Fruit fly (Drosophila melanogaster) whole organism, embryonic: ENCODE data around the gene CG34284.

ENCODE experiments used
- B-H1 ChIP-seq: fragments of 200-800 bp; sonication (Bioruptor generic); IDR thresholded peaks from 3 replicates; pipeline ENCODE4 v1.3.6; 2022; ENCODE audit warnings: missing biosample characterization, missing genetic modification characterization
- CG10979 ChIP-seq: fragments of 200-800 bp; sonication (Bioruptor generic); optimal IDR thresholded peaks from 2 replicates; lab custom pipeline; 2018; ENCODE audit warnings: missing biosample characterization, mild to moderate bottlenecking, missing genetic modification characterization, moderate library complexity
- CG11085 ChIP-seq: fragments of 200-800 bp; sonication (Bioruptor generic); IDR thresholded peaks from 2 replicates; pipeline ENCODE4 v1.3.6; 2022; ENCODE audit warnings: missing biosample characterization, missing genetic modification characterization
- CG11093 ChIP-seq: fragments of 200-800 bp; sonication (Bioruptor generic); IDR thresholded peaks from 3 replicates; pipeline ENCODE4 v1.3.6; 2022; ENCODE audit warnings: missing biosample characterization, missing genetic modification characterization
- CG11456 ChIP-seq: fragments of 200-800 bp; sonication (Bioruptor generic); IDR thresholded peaks from 3 replicates; pipeline ENCODE4 v1.3.6; 2022; ENCODE audit warnings: missing biosample characterization, missing genetic modification characterization
- CG11560 ChIP-seq: fragments of 200-800 bp; sonication (Bioruptor generic); IDR thresholded peaks from 3 replicates; pipeline ENCODE4 v1.3.6; 2022; ENCODE audit warnings: missing biosample characterization, missing genetic modification characterization
- CG12104 ChIP-seq: fragments of 200-800 bp; sonication (Bioruptor generic); optimal IDR thresholded peaks from 3 replicates; lab custom pipeline; 2016; ENCODE audit warnings: missing biosample characterization, missing genetic modification characterization
- CG14014 ChIP-seq: fragments of 200-800 bp; sonication (Bioruptor generic); IDR thresholded peaks from 2 replicates; pipeline ENCODE4 v1.3.6; 2022; ENCODE audit warnings: missing biosample characterization, missing genetic modification characterization
- CG14667 ChIP-seq: fragments of 200-800 bp; sonication (Bioruptor generic); IDR thresholded peaks from 2 replicates; pipeline ENCODE4 v1.3.6; 2022; ENCODE audit warnings: missing biosample characterization, missing genetic modification characterization
- CG15514 ChIP-seq: fragments of 200-800 bp; sonication (Bioruptor generic); optimal IDR thresholded peaks from 3 replicates; lab custom pipeline; 2017; ENCODE audit warnings: missing biosample characterization, missing genetic modification characterization, mild to moderate bottlenecking, moderate library complexity, missing genetic modification reagents
- CG15601 ChIP-seq: fragments of 200-800 bp; sonication (Bioruptor generic); optimal IDR thresholded peaks from 3 replicates; lab custom pipeline; 2019; ENCODE audit warnings: missing biosample characterization, mild to moderate bottlenecking, missing genetic modification characterization, moderate library complexity
- CG1602 ChIP-seq: fragments of 200-800 bp; sonication (Bioruptor generic); optimal IDR thresholded peaks from 3 replicates; lab custom pipeline; 2016; ENCODE audit warnings: missing biosample characterization, missing genetic modification characterization
- CG32772 ChIP-seq: fragments of 200-800 bp; sonication (Bioruptor generic); IDR thresholded peaks from 2 replicates; pipeline ENCODE4 v1.3.6; 2022; ENCODE audit warnings: missing biosample characterization, missing genetic modification characterization
- CG4730 ChIP-seq: fragments of 200-800 bp; sonication (Bioruptor generic); IDR thresholded peaks from 2 replicates; pipeline ENCODE4 v1.3.6; 2022; ENCODE audit warnings: missing biosample characterization, missing genetic modification characterization
- CG4820 ChIP-seq: fragments of 200-800 bp; sonication (Bioruptor generic); optimal IDR thresholded peaks from 3 replicates; lab custom pipeline; 2016; ENCODE audit warnings: missing biosample characterization, missing genetic modification characterization
- CG6175 ChIP-seq: fragments of 200-800 bp; sonication (Bioruptor generic); IDR thresholded peaks from 3 replicates; pipeline ENCODE4 v1.3.6; 2022; ENCODE audit warnings: missing biosample characterization, missing genetic modification characterization
- CG6689 ChIP-seq: fragments of 200-800 bp; sonication (Bioruptor generic); IDR thresholded peaks from 2 replicates; pipeline ENCODE4 v1.3.6; 2022; ENCODE audit warnings: missing biosample characterization, missing genetic modification characterization
- CG6765 ChIP-seq: fragments of 200-800 bp; sonication (Bioruptor generic); optimal IDR thresholded peaks from 3 replicates; lab custom pipeline; 2017; ENCODE audit warnings: missing biosample characterization, mild to moderate bottlenecking, missing genetic modification characterization
- CG8359 ChIP-seq: fragments of 200-800 bp; sonication (Bioruptor generic); optimal IDR thresholded peaks from 2 replicates; lab custom pipeline; 2017; ENCODE audit warnings: missing biosample characterization, mild to moderate bottlenecking, missing genetic modification characterization, borderline replicate concordance
- CG9215 ChIP-seq: fragments of 200-800 bp; sonication (Bioruptor generic); IDR thresholded peaks from 2 replicates; pipeline ENCODE4 v1.3.6; 2022; ENCODE audit warnings: missing biosample characterization, missing genetic modification characterization
- D19B ChIP-seq: fragments of 200-800 bp; sonication (Bioruptor generic); optimal IDR thresholded peaks from 2 replicates; lab custom pipeline; 2017; ENCODE audit warnings: missing biosample characterization, mild to moderate bottlenecking, missing genetic modification characterization
- Dll ChIP-seq: fragments of 200-800 bp; sonication (Bioruptor generic); IDR thresholded peaks from 4 replicates; pipeline ENCODE4 v1.3.6; 2022; ENCODE audit warnings: missing biosample characterization, missing genetic modification characterization; ENCODE audit not compliant: partially characterized antibody
- GATAe ChIP-seq: fragments of 200-800 bp; sonication (Bioruptor generic); conservative IDR thresholded peaks from 2 replicates; pipeline ENCODE4 v1.3.6; 2022; ENCODE audit warnings: missing biosample characterization, missing genetic modification characterization
- H15 ChIP-seq: fragments of 200-800 bp; sonication (Bioruptor generic); IDR thresholded peaks from 3 replicates; pipeline ENCODE4 v1.3.6; 2022; ENCODE audit warnings: missing biosample characterization, missing genetic modification characterization
- Meics ChIP-seq: fragments of 200-800 bp; sonication (Bioruptor generic); optimal IDR thresholded peaks from 2 replicates; lab custom pipeline; 2017; ENCODE audit warnings: missing biosample characterization, mild to moderate bottlenecking, missing genetic modification characterization
- Mrtf ChIP-seq: fragments of 200-800 bp; sonication (Bioruptor generic); IDR thresholded peaks from 3 replicates; pipeline ENCODE4 v1.3.6; 2022; ENCODE audit warnings: missing biosample characterization, missing genetic modification characterization
- Myb ChIP-seq: fragments of 200-800 bp; sonication (Bioruptor generic); optimal IDR thresholded peaks from 2 replicates; lab custom pipeline; 2016; ENCODE audit warnings: missing biosample characterization, missing genetic modification characterization
- Ptx1 ChIP-seq: fragments of 200-800 bp; sonication (Bioruptor generic); IDR thresholded peaks from 2 replicates; pipeline ENCODE4 v1.3.6; 2022; ENCODE audit warnings: missing biosample characterization, missing genetic modification characterization
- Sry-δ ChIP-seq: fragments of 200-800 bp; sonication (Bioruptor generic); optimal IDR thresholded peaks from 2 replicates; lab custom pipeline; 2016; ENCODE audit warnings: missing biosample characterization, missing genetic modification characterization
- Trl ChIP-seq, 3 experiments: fragments of >200 bp in 2 of 3; fragments of 200-800 bp in 1 of 3; sonication (Bioruptor generic) in 1 of 3; optimal IDR thresholded peaks; 2 replicates in 1 of 3; 3 replicates in 2 of 3; lab custom pipeline; 2016 to 2017; ENCODE audit warnings: missing biosample characterization in 1 of 3, missing genetic modification characterization in 1 of 3
- cato ChIP-seq: fragments of 200-800 bp; sonication (Bioruptor generic); optimal IDR thresholded peaks from 2 replicates; lab custom pipeline; 2016; ENCODE audit warnings: missing biosample characterization, missing genetic modification characterization, borderline replicate concordance
- chn ChIP-seq: fragments of 200-800 bp; sonication (Bioruptor generic); optimal IDR thresholded peaks from 2 replicates; lab custom pipeline; 2016; ENCODE audit warnings: missing biosample characterization, missing genetic modification characterization
- ftz-f1 ChIP-seq: fragments of 200-800 bp; sonication (Bioruptor generic); optimal IDR thresholded peaks from 2 replicates; lab custom pipeline; 2016; ENCODE audit warnings: missing biosample characterization, missing genetic modification characterization
- ind ChIP-seq: fragments of 200-800 bp; sonication (Bioruptor generic); optimal IDR thresholded peaks from 3 replicates; lab custom pipeline; 2016; ENCODE audit warnings: missing biosample characterization, missing genetic modification characterization
- jigr1 ChIP-seq: fragments of 200-800 bp; sonication (Bioruptor generic); IDR thresholded peaks from 3 replicates; pipeline ENCODE4 v1.3.6; 2022; ENCODE audit warnings: missing biosample characterization, missing genetic modification characterization
- kay ChIP-seq: fragments of 200-800 bp; sonication (Bioruptor generic); optimal IDR thresholded peaks from 2 replicates; lab custom pipeline; 2016; ENCODE audit warnings: missing biosample characterization, missing genetic modification characterization
- klu ChIP-seq: fragments of 200-800 bp; sonication (Bioruptor generic); IDR thresholded peaks from 2 replicates; pipeline ENCODE4 v1.3.6; 2022; ENCODE audit warnings: missing biosample characterization, missing genetic modification characterization
- lab ChIP-seq: fragments of 200-800 bp; sonication (Bioruptor generic); optimal IDR thresholded peaks from 3 replicates; lab custom pipeline; 2017; ENCODE audit warnings: missing biosample characterization, missing genetic modification characterization, mild to moderate bottlenecking, moderate library complexity, missing genetic modification reagents
- nom ChIP-seq: fragments of 200-800 bp; sonication (Bioruptor generic); optimal IDR thresholded peaks from 2 replicates; lab custom pipeline; 2017; ENCODE audit warnings: missing biosample characterization, missing genetic modification characterization, mild to moderate bottlenecking, moderate library complexity, missing genetic modification reagents
- onecut ChIP-seq: fragments of 200-800 bp; sonication (Bioruptor generic); IDR thresholded peaks from 2 replicates; pipeline ENCODE4 v1.3.6; 2022; ENCODE audit warnings: missing biosample characterization, missing genetic modification characterization
- pan ChIP-seq, 4 experiments: fragments of >200 bp in 3 of 4; fragments of 200-800 bp in 1 of 4; sonication (Bioruptor generic) in 1 of 4; optimal IDR thresholded peaks in 3 of 4; IDR thresholded peaks in 1 of 4; 2 replicates each; pipeline versions ENCODE4 v1.3.6 to Lab custom; 2017 to 2022; ENCODE audit warnings: missing biosample characterization in 2 of 4, missing genetic modification characterization in 2 of 4, mixed read lengths in 1 of 4
- ro ChIP-seq: fragments of 200-800 bp; sonication (Bioruptor generic); IDR thresholded peaks from 2 replicates; pipeline ENCODE4 v1.3.6; 2022; ENCODE audit warnings: missing biosample characterization, missing genetic modification characterization
- row ChIP-seq: fragments of 200-800 bp; sonication (Bioruptor generic); IDR thresholded peaks from 3 replicates; pipeline ENCODE4 v1.3.6; 2022; ENCODE audit warnings: missing biosample characterization, missing genetic modification characterization
- scrt ChIP-seq: fragments of 200-800 bp; sonication (Bioruptor generic); optimal IDR thresholded peaks from 2 replicates; lab custom pipeline; 2018; ENCODE audit warnings: missing biosample characterization, mild to moderate bottlenecking, missing genetic modification characterization, moderate library complexity
- sisA ChIP-seq: fragments of 200-800 bp; sonication (Bioruptor generic); IDR thresholded peaks from 2 replicates; pipeline ENCODE4 v1.3.6; 2022; ENCODE audit warnings: missing biosample characterization, missing genetic modification characterization
- slbo ChIP-seq: fragments of 200-800 bp; sonication (Bioruptor generic); IDR thresholded peaks from 2 replicates; pipeline ENCODE4 v1.3.6; 2022; ENCODE audit warnings: missing biosample characterization, missing genetic modification characterization
- sr ChIP-seq: fragments of 200-800 bp; sonication (Bioruptor generic); IDR thresholded peaks from 3 replicates; pipeline ENCODE4 v1.3.6; 2022; ENCODE audit warnings: missing biosample characterization, missing genetic modification characterization
- ssp ChIP-seq: fragments of 200-800 bp; sonication (Bioruptor generic); IDR thresholded peaks from 2 replicates; pipeline ENCODE4 v1.3.6; 2022; ENCODE audit warnings: missing biosample characterization, missing genetic modification characterization
- ttk ChIP-seq: fragments of 200-800 bp; sonication (Bioruptor generic); IDR thresholded peaks from 2 replicates; pipeline ENCODE4 v2.1.2; 2022; ENCODE audit warnings: missing biosample characterization, missing genetic modification characterization
- zfh1 ChIP-seq: fragments of 200-800 bp; sonication (Bioruptor generic); IDR thresholded peaks from 3 replicates; pipeline ENCODE4 v1.3.6; 2022; ENCODE audit warnings: missing biosample characterization, missing genetic modification characterization

Gene CG34284

DNA sequence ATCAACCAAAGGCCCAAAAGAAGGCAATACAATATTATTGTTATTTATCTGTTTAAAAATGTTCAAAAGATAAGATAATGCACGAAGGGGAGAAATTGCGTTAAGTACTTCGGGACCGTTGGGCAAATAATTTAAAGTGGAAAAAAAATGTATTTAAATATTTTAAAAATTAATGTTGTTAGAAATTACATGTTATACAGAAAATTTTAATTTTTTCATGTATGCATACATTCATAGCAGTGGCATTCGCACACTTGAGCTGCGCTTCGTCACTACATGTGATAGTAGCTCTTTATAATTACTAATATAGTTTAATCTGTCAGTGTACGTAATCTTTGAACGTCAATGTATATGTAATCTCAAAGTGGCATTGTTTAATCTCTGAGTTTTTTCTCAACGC lies 7.5 kb downstream of the CG34284 start (continued):
- no peak for TF ChIP-seq Sry-δ
- TF ChIP-seq pan (optimal IDR thresholded peaks at IDR 0.05; lab: Kevin White, UChicago) = no peak
- TF ChIP-seq pan (GFP tag; optimal IDR thresholded peaks at IDR 0.05 in 1 of 2, IDR thresholded peaks at IDR 0.05 in 1 of 2) = peak in 1 of 2 experiments; percentile 76
- peak; percentile 76 for TF ChIP-seq ttk
- TF ChIP-seq row (GFP tag; lab: Robert Waterston, UW) = peak; percentile 69; the same call in 2 of the 3 replicates
- no peak for TF ChIP-seq CG6765 (GFP tag; lab: Kevin White, UChicago)
- peak; percentile 22 for TF ChIP-seq CG15514 (GFP tag; lab: Kevin White, UChicago)
- peak; percentile 97 for TF ChIP-seq Meics (GFP tag; lab: Kevin White, UChicago)
- TF ChIP-seq CG11456 (GFP tag; lab: Robert Waterston, UW) = peak; percentile 88
- peak; percentile 51; the same call in 1 of the 3 replicates for TF ChIP-seq CG11560 (tag; lab: Robert Waterston, UW)
- 0 out of 2 replicates have a peak, but pooled peaks have one; percentile 34 for TF ChIP-seq slbo (GFP tag; lab: Robert Waterston, UW)
- no peak for TF ChIP-seq Trl (optimal IDR thresholded peaks at IDR 0.05; lab: Kevin White, UChicago)
- TF ChIP-seq Trl (GFP tag; optimal IDR thresholded peaks at IDR 0.05; lab: Kevin White, UChicago) = no peak
- TF ChIP-seq CG11093 (GFP tag; lab: Robert Waterston, UW) = peak; percentile 68; the same call in 2 of the 3 replicates
- TF ChIP-seq lab (GFP tag; lab: Kevin White, UChicago) = peak; percentile 62
- peak; percentile 53; the same call in 1 of the 3 replicates for TF ChIP-seq CG6175
- no peak for TF ChIP-seq nom (GFP tag; lab: Kevin White, UChicago)
- TF ChIP-seq onecut (GFP tag; lab: Robert Waterston, UW) = peak; percentile 16; the same call in 1 of the 2 replicates
- peak; percentile 64 for TF ChIP-seq CG4730 (GFP tag; lab: Robert Waterston, UW)
- 0 out of 3 replicates have a peak, but pooled peaks have one; percentile 37 for TF ChIP-seq sr (GFP tag; lab: Robert Waterston, UW)
- TF ChIP-seq CG8359 = no peak
- TF ChIP-seq ind (GFP tag; lab: Kevin White, UChicago) = peak; percentile 20
- TF ChIP-seq ftz-f1 = no peak
- peak; percentile 13; the same call in 1 of the 2 replicates for TF ChIP-seq klu (GFP tag; lab: Robert Waterston, UW)
- peak; percentile 18 for TF ChIP-seq D19B
- peak; percentile 64; the same call in 1 of the 2 replicates for TF ChIP-seq CG32772 (GFP tag; lab: Robert Waterston, UW)
- TF ChIP-seq Ptx1 = peak; percentile 92
- TF ChIP-seq ro (GFP tag; lab: Robert Waterston, UW) = peak; percentile 30; the same call in 1 of the 2 replicates
- TF ChIP-seq CG14014 (GFP tag; lab: Robert Waterston, UW) = peak; percentile 7; the same call in 1 of the 2 replicates
- no peak for TF ChIP-seq cato (GFP tag; lab: Kevin White, UChicago)
- TF ChIP-seq GATAe (GFP tag; lab: Robert Waterston, UW) = peak; percentile 99
- peak; percentile 57 for TF ChIP-seq sisA (GFP tag; lab: Robert Waterston, UW)
- TF ChIP-seq ssp = no peak; the same call in 1 of the 2 replicates
- TF ChIP-seq CG14667 = peak; percentile 77
- TF ChIP-seq Dll = no peak
- TF ChIP-seq jigr1 (GFP tag; lab: Robert Waterston, UW) = peak; percentile 34; the same call in 1 of the 3 replicates
- TF ChIP-seq B-H1 = peak; percentile 60; the same call in 2 of the 3 replicates
- TF ChIP-seq CG4820 (GFP tag; lab: Kevin White, UChicago) = no peak
- TF ChIP-seq CG1602 (GFP tag; lab: Kevin White, UChicago) = no peak
- TF ChIP-seq CG10979 (tag; lab: Kevin White, UChicago) = no peak
- no peak for TF ChIP-seq CG15601
- TF ChIP-seq scrt (GFP tag; lab: Kevin White, UChicago) = peak; percentile 13
- TF ChIP-seq chn (GFP tag; lab: Kevin White, UChicago) = no peak
- TF ChIP-seq Mrtf (GFP tag; lab: Robert Waterston, UW) = peak; percentile 56; the same call in 2 of the 3 replicates
- TF ChIP-seq CG6689 (GFP tag; lab: Robert Waterston, UW) = peak; percentile 55
- peak; percentile 53; the same call in 1 of the 3 replicates for TF ChIP-seq zfh1 (GFP tag; lab: Robert Waterston, UW)
- peak; percentile 22 for TF ChIP-seq CG12104 (GFP tag; lab: Kevin White, UChicago)
- TF ChIP-seq Myb (GFP tag; lab: Kevin White, UChicago) = no peak
- peak; percentile 59 for TF ChIP-seq CG11085 (GFP tag; lab: Robert Waterston, UW)
- peak; percentile 67; the same call in 2 of the 3 replicates for TF ChIP-seq H15 (GFP tag; lab: Robert Waterston, UW)
- TF ChIP-seq CG9215 (GFP tag; lab: Robert Waterston, UW) = peak; percentile 74
- no peak for TF ChIP-seq kay (GFP tag; lab: Kevin White, UChicago)
